Fruit fly (Drosophila melanogaster): ENCODE measurements around the gene CG42613.

The CG42613 gene

DNA sequence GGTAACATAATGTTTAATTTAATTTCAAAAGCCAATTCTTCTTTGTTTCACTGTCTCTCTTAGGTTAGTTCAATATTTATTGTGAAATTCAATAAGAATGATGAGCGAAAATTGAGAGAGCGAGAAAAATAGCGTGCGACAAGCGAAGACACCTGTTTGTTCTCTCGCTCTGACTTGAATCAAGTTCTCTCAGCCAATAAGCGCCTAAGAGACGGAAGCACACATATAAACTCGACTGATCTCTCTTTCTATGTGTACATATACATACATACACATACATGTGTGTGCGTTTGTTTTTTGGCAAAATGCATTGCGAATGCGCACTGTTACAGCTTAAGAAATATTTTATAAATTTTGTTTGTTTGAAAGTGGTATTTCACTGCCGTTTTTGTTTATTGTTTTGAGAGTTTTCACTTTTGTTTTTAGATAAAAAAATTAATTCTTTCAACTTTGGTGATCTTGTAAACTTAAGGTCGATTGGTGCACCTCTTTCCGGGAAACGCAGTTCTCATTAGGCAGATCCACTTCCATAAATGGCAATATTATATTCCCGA is 5.7 kb upstream of the CG42613 start:
- TF ChIP-seq vri (GFP tag; optimal IDR thresholded peaks at IDR 0.05) (peak; percentile 4), Blimp-1 (GFP tag; optimal IDR thresholded peaks at IDR 0.05) (no peak), CG16779 (tag; optimal IDR thresholded peaks at IDR 0.05) (no peak), CG6163 (GFP tag; IDR thresholded peaks at IDR 0.05) (peak; percentile 38; the same call in 2 of the 3 replicates), Eip93F (GFP tag; optimal IDR thresholded peaks at IDR 0.05) (peak; percentile 12), Sox102F (GFP tag; optimal IDR thresholded peaks at IDR 0.05) (peak; percentile 5), pdm3 (GFP tag; optimal IDR thresholded peaks at IDR 0.05) (no peak), Eip78C (GFP tag) (peak; percentile 64), Sox14 (GFP tag; optimal IDR thresholded peaks at IDR 0.05) (peak; percentile 32), ss (GFP tag; optimal IDR thresholded peaks at IDR 0.05) (peak in 1 of 2 experiments; percentile 8), esn (GFP tag; optimal IDR thresholded peaks at IDR 0.05) (no peak), Met (GFP tag; optimal IDR thresholded peaks at IDR 0.05) (no peak), CG11762 (GFP tag; optimal IDR thresholded peaks at IDR 0.05; ENCODE audit: insufficient read depth) (no peak), CG8119 (GFP tag; IDR thresholded peaks at IDR 0.05) (no peak), fkh (GFP tag; optimal IDR thresholded peaks at IDR 0.05) (peak; percentile 73), net (GFP tag; optimal IDR thresholded peaks at IDR 0.05) (no peak), CG6276 (GFP tag; optimal IDR thresholded peaks at IDR 0.05) (no peak), CG32006 (GFP tag; optimal IDR thresholded peaks at IDR 0.05) (peak; percentile 13), CG3919 (GFP tag; optimal IDR thresholded peaks at IDR 0.05) (no peak), CG4318 (GFP tag; optimal IDR thresholded peaks at IDR 0.05) (no peak), CG11902 (GFP tag; optimal IDR thresholded peaks at IDR 0.05) (no peak)

DNA sequence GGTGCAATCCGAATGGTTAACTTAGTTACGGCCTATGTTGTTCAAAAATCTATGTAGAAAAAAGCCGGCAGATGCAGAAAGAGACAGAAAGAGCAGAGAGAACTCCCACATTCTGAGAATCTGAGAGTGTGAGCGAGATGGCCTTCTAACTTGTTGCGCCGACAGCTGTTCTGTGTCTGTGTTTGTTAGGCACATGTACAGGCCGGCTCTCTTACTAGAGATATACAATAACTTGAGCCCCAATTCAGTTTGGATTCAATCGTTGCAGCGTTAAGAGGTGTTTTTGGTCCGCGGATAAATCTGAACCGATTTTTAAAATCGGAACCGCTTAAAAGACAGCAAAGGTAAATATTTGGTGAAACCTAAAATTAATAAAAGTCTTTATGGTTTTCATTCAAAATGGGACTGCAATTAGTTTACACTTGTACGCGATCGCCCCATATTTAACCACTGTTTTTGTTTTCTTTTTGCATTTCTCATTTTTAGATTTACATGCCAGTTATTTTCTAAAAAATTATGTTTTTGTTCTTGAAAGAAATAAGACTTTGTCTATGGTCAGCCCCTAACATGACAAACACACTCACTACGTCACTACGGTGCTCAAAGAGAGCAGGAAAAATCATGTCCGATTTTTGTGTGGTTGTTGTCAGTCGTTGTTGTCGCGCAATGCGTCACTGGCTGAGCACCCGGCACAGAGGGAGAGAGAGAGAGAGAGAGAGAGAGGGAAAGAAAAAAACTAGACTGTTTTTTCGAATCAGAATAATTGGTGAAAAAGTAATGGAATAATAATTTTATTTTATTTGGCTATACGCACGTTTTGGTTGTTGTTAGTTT is 5.0 kb upstream of the CG42613 start:
- TF ChIP-seq svp (GFP tag) (peak; percentile 70), CG15336 (GFP tag; IDR thresholded peaks at IDR 0.05) (peak; percentile 5; the same call in 1 of the 2 replicates), CG4318 (GFP tag; optimal IDR thresholded peaks at IDR 0.05) (no peak), vri (GFP tag; optimal IDR thresholded peaks at IDR 0.05) (no peak), fd59A (GFP tag; optimal IDR thresholded peaks at IDR 0.05) (no peak), Met (GFP tag; optimal IDR thresholded peaks at IDR 0.05) (no peak), Sox15 (GFP tag; optimal IDR thresholded peaks at IDR 0.05) (no peak), cyc (GFP tag; optimal IDR thresholded peaks at IDR 0.05) (no peak), topi (GFP tag; optimal IDR thresholded peaks at IDR 0.05) (no peak), CG3919 (GFP tag; optimal IDR thresholded peaks at IDR 0.05) (peak; percentile 4), CG6808 (GFP tag; optimal IDR thresholded peaks at IDR 0.05) (no peak), Sox14 (GFP tag; optimal IDR thresholded peaks at IDR 0.05) (no peak), dsx (GFP tag; optimal IDR thresholded peaks at IDR 0.05; ENCODE audit: poor library complexity, severe bottlenecking) (peak; percentile 57), Sox102F (GFP tag; optimal IDR thresholded peaks at IDR 0.05) (peak; percentile 28), Eip78C (GFP tag) (peak; percentile 28), CG6792 (GFP tag; optimal IDR thresholded peaks at IDR 0.05) (no peak), lz (GFP tag; optimal IDR thresholded peaks at IDR 0.05) (no peak)

- TF ChIP-seq CG34406 (GFP tag; optimal IDR thresholded peaks at IDR 0.05) (no peak), Sox14 (GFP tag; optimal IDR thresholded peaks at IDR 0.05) (no peak), CG7368 (GFP tag; optimal IDR thresholded peaks at IDR 0.05) (no peak), lz (GFP tag; optimal IDR thresholded peaks at IDR 0.05) (no peak), dsx (GFP tag; optimal IDR thresholded peaks at IDR 0.05; ENCODE audit: poor library complexity, severe bottlenecking) (no peak), fd59A (GFP tag; optimal IDR thresholded peaks at IDR 0.05) (no peak), CG3919 (GFP tag; optimal IDR thresholded peaks at IDR 0.05) (no peak), Gug (GFP tag; IDR thresholded peaks at IDR 0.05) (no peak)
Observed at dm6 chr3R:18924636-18924977, 4.4 kb upstream of the CG42613 start.
